Fruit fly (Drosophila melanogaster) whole organism, embryonic: Measurements from ENCODE around the gene CG4991.

Experiments
- Atf3 ChIP-seq: fragments of 200-800 bp; sonication (Bioruptor generic); optimal IDR thresholded peaks from 3 replicates; lab custom pipeline; 2016; ENCODE audit warnings: missing biosample characterization, missing genetic modification characterization
- B-H1 ChIP-seq: fragments of 200-800 bp; sonication (Bioruptor generic); IDR thresholded peaks from 3 replicates; pipeline ENCODE4 v1.3.6; 2022; ENCODE audit warnings: missing biosample characterization, missing genetic modification characterization
- CG10543 ChIP-seq: fragments of 200-800 bp; sonication (Bioruptor generic); optimal IDR thresholded peaks from 3 replicates; lab custom pipeline; 2017; ENCODE audit warnings: missing biosample characterization, mild to moderate bottlenecking, missing genetic modification characterization, moderate library complexity
- CG12659 ChIP-seq: fragments of 200-800 bp; sonication (Bioruptor generic); optimal IDR thresholded peaks from 3 replicates; lab custom pipeline; 2017; ENCODE audit warnings: mild to moderate bottlenecking, missing biosample characterization, missing genetic modification reagents, missing genetic modification characterization
- CG12769 ChIP-seq: fragments of 200-800 bp; sonication (Bioruptor generic); optimal IDR thresholded peaks from 2 replicates; lab custom pipeline; 2019; ENCODE audit warnings: missing biosample characterization, mild to moderate bottlenecking, missing genetic modification characterization, moderate library complexity
- CG15269 ChIP-seq: fragments of 200-800 bp; sonication (Bioruptor generic); optimal IDR thresholded peaks from 2 replicates; lab custom pipeline; 2018; ENCODE audit warnings: missing biosample characterization, mild to moderate bottlenecking, missing genetic modification characterization, moderate library complexity
- CG15479 ChIP-seq: fragments of 200-800 bp; sonication (Bioruptor generic); optimal IDR thresholded peaks from 3 replicates; lab custom pipeline; 2019; ENCODE audit warnings: missing biosample characterization, mild to moderate bottlenecking, missing genetic modification characterization, moderate library complexity
- CG17328 ChIP-seq: fragments of 200-800 bp; sonication (Bioruptor generic); IDR thresholded peaks from 2 replicates; pipeline ENCODE4 v1.3.6; 2022; ENCODE audit warnings: missing biosample characterization, missing genetic modification characterization
- CG17829 ChIP-seq: fragments of 200-800 bp; optimal IDR thresholded peaks from 2 replicates; lab custom pipeline; 2019; ENCODE audit warnings: missing biosample characterization, mild to moderate bottlenecking, missing genetic modification characterization, moderate library complexity
- CG32532 ChIP-seq: fragments of 200-800 bp; sonication (Bioruptor generic); IDR thresholded peaks from 2 replicates; pipeline ENCODE4 v1.3.6; 2022; ENCODE audit warnings: missing biosample characterization, missing genetic modification characterization
- CG34422 ChIP-seq: fragments of 200-800 bp; sonication (Bioruptor generic); IDR thresholded peaks from 3 replicates; pipeline ENCODE4 v1.3.6; 2022; ENCODE audit warnings: missing biosample characterization, missing genetic modification characterization
- CG3726 ChIP-seq: fragments of 200-800 bp; sonication (Bioruptor generic); IDR thresholded peaks from 3 replicates; pipeline ENCODE4, ENCODE4 v1.3.6; 2022; ENCODE audit warnings: missing biosample characterization, missing genetic modification characterization
- CG3847 ChIP-seq: fragments of 200-800 bp; sonication (Bioruptor generic); IDR thresholded peaks from 2 replicates; pipeline ENCODE4 v1.3.6; 2022; ENCODE audit warnings: missing biosample characterization, missing genetic modification characterization
- CG4820 ChIP-seq: fragments of 200-800 bp; sonication (Bioruptor generic); optimal IDR thresholded peaks from 3 replicates; lab custom pipeline; 2016; ENCODE audit warnings: missing biosample characterization, missing genetic modification characterization
- CG6854 ChIP-seq: fragments of 200-800 bp; sonication (Bioruptor generic); optimal IDR thresholded peaks from 3 replicates; lab custom pipeline; 2017; ENCODE audit warnings: missing biosample characterization, mild to moderate bottlenecking, missing genetic modification characterization
- CG7786 ChIP-seq: fragments of 200-800 bp; sonication (Bioruptor generic); optimal IDR thresholded peaks from 2 replicates; lab custom pipeline; 2016; ENCODE audit warnings: missing biosample characterization, missing genetic modification characterization
- CG8281 ChIP-seq: fragments of 200-800 bp; sonication (Bioruptor generic); optimal IDR thresholded peaks from 2 replicates; lab custom pipeline; 2018; ENCODE audit warnings: missing biosample characterization, mild to moderate bottlenecking, missing genetic modification characterization, moderate library complexity
- CHES-1-like ChIP-seq: fragments of 200-800 bp; sonication (Bioruptor generic); optimal IDR thresholded peaks from 2 replicates; lab custom pipeline; 2016; ENCODE audit warnings: missing biosample characterization, missing genetic modification characterization
- CkIIα-i1 ChIP-seq: fragments of 200-800 bp; sonication (Bioruptor generic); IDR thresholded peaks from 2 replicates; pipeline ENCODE4 v1.3.6; 2022; ENCODE audit warnings: missing biosample characterization, missing genetic modification characterization
- Elba2 ChIP-seq: fragments of 200-800 bp; sonication (Bioruptor generic); optimal IDR thresholded peaks from 3 replicates; lab custom pipeline; 2016; ENCODE audit warnings: missing biosample characterization, missing genetic modification characterization
- HLHmδ ChIP-seq: fragments of 200-800 bp; sonication (Bioruptor generic); optimal IDR thresholded peaks from 2 replicates; lab custom pipeline; 2018; ENCODE audit warnings: missing biosample characterization, mild to moderate bottlenecking, missing genetic modification characterization, moderate library complexity
- Lhr ChIP-seq: fragments of 200-800 bp; sonication (Bioruptor generic); optimal IDR thresholded peaks from 3 replicates; lab custom pipeline; 2017; ENCODE audit warnings: mild to moderate bottlenecking, missing biosample characterization, missing genetic modification reagents, missing genetic modification characterization
- Med ChIP-seq: fragments of 200-800 bp; sonication (Bioruptor generic); peaks from one replicate; lab custom pipeline; 2016; ENCODE audit warnings: missing biosample characterization, missing genetic modification characterization, mild to moderate bottlenecking, inconsistent platforms, moderate library complexity
- Myb ChIP-seq: fragments of 200-800 bp; sonication (Bioruptor generic); optimal IDR thresholded peaks from 2 replicates; lab custom pipeline; 2016; ENCODE audit warnings: missing biosample characterization, missing genetic modification characterization
- NK7.1 ChIP-seq: fragments of 200-800 bp; sonication (Bioruptor generic); optimal IDR thresholded peaks from 3 replicates; lab custom pipeline; 2016; ENCODE audit warnings: missing biosample characterization, missing genetic modification characterization
- Nf-YC ChIP-seq: fragments of 200-800 bp; optimal IDR thresholded peaks from 3 replicates; lab custom pipeline; 2019; ENCODE audit warnings: missing biosample characterization, mild to moderate bottlenecking, missing genetic modification characterization, moderate library complexity
- Oaz ChIP-seq: fragments of 200-800 bp; sonication (Bioruptor generic); IDR thresholded peaks from 2 replicates; pipeline ENCODE4 v1.3.6; 2022; ENCODE audit warnings: missing biosample characterization, missing genetic modification characterization
- Spps ChIP-seq: fragments of 200-800 bp; sonication (Bioruptor generic); optimal IDR thresholded peaks from 2 replicates; lab custom pipeline; 2018; ENCODE audit warnings: missing biosample characterization, mild to moderate bottlenecking, missing genetic modification characterization
- abd-A ChIP-seq: fragments of 200-800 bp; sonication (Bioruptor generic); optimal IDR thresholded peaks from 3 replicates; lab custom pipeline; 2019; ENCODE audit warnings: missing biosample characterization, mild to moderate bottlenecking, missing genetic modification characterization, moderate library complexity
- bcd ChIP-seq: fragments of 200-800 bp; sonication (Bioruptor generic); optimal IDR thresholded peaks from 2 replicates; lab custom pipeline; 2017; ENCODE audit warnings: missing biosample characterization, mild to moderate bottlenecking, missing genetic modification characterization
- danr ChIP-seq: fragments of 200-800 bp; sonication (Bioruptor generic); IDR thresholded peaks from 2 replicates; pipeline ENCODE4 v1.3.6; 2022; ENCODE audit warnings: missing biosample characterization, missing genetic modification characterization
- dmrt99B ChIP-seq: fragments of 200-800 bp; sonication (Bioruptor generic); optimal IDR thresholded peaks from 2 replicates; lab custom pipeline; 2018; ENCODE audit warnings: missing biosample characterization, mild to moderate bottlenecking, missing genetic modification characterization, moderate library complexity
- dysf ChIP-seq: fragments of 200-800 bp; sonication (Bioruptor generic); IDR thresholded peaks from 3 replicates; pipeline ENCODE4 v1.3.6; 2022; ENCODE audit warnings: missing biosample characterization, missing genetic modification characterization
- ftz-f1 ChIP-seq: fragments of 200-800 bp; sonication (Bioruptor generic); optimal IDR thresholded peaks from 2 replicates; lab custom pipeline; 2016; ENCODE audit warnings: missing biosample characterization, missing genetic modification characterization
- gro ChIP-seq: fragments of 200-800 bp; sonication (Bioruptor generic); optimal IDR thresholded peaks from 2 replicates; lab custom pipeline; 2016; ENCODE audit warnings: missing biosample characterization, missing genetic modification characterization
- hb ChIP-seq: fragments of 200-800 bp; sonication (Bioruptor generic); IDR thresholded peaks from 3 replicates; pipeline ENCODE4 v1.3.6; 2022; ENCODE audit warnings: missing biosample characterization, missing genetic modification characterization; ENCODE audit not compliant: partially characterized antibody
- hbn ChIP-seq: fragments of 200-800 bp; sonication (Bioruptor generic); IDR thresholded peaks from 2 replicates; pipeline ENCODE4 v1.3.6; 2022; ENCODE audit warnings: missing biosample characterization, missing genetic modification characterization; ENCODE audit not compliant: partially characterized antibody
- lab ChIP-seq: fragments of 200-800 bp; sonication (Bioruptor generic); optimal IDR thresholded peaks from 3 replicates; lab custom pipeline; 2017; ENCODE audit warnings: missing biosample characterization, missing genetic modification characterization, mild to moderate bottlenecking, moderate library complexity, missing genetic modification reagents
- phol ChIP-seq: fragments of 200-800 bp; sonication (Bioruptor generic); optimal IDR thresholded peaks from 3 replicates; lab custom pipeline; 2018; ENCODE audit warnings: missing biosample characterization, mild to moderate bottlenecking, missing genetic modification characterization, moderate library complexity
- prd ChIP-seq, 3 experiments: fragments of >200 bp in 2 of 3; fragments of 200-800 bp in 1 of 3; sonication (Bioruptor generic) in 1 of 3; optimal IDR thresholded peaks in 2 of 3; IDR thresholded peaks in 1 of 3; 2 replicates in 2 of 3; 3 replicates in 1 of 3; pipeline versions ENCODE4 v1.3.6 to Lab custom; 2017 to 2022; ENCODE audit warnings: missing biosample characterization in 1 of 3, missing genetic modification characterization in 1 of 3
- pzg ChIP-seq: fragments of 200-800 bp; sonication (Bioruptor generic); optimal IDR thresholded peaks from 3 replicates; lab custom pipeline; 2018; ENCODE audit warnings: missing biosample characterization, mild to moderate bottlenecking, missing genetic modification characterization, moderate library complexity
- sc ChIP-seq, 3 experiments: fragments of >200 bp in 2 of 3; fragments of 200-800 bp in 1 of 3; sonication (Bioruptor generic) in 1 of 3; optimal IDR thresholded peaks; 2 replicates in 2 of 3; 3 replicates in 1 of 3; lab custom pipeline; 2017; ENCODE audit warnings: mild to moderate bottlenecking in 1 of 3, missing biosample characterization in 1 of 3, missing genetic modification characterization in 1 of 3, missing genetic modification reagents in 1 of 3
- so ChIP-seq: fragments of 200-800 bp; sonication (Bioruptor generic); IDR thresholded peaks from 3 replicates; pipeline ENCODE4 v1.3.6; 2022; ENCODE audit warnings: missing biosample characterization, missing genetic modification characterization
- tgo ChIP-seq: fragments of 200-800 bp; sonication (Bioruptor generic); IDR thresholded peaks from 3 replicates; pipeline ENCODE4 v1.3.6; 2022; ENCODE audit warnings: missing biosample characterization, missing genetic modification characterization
- twi ChIP-seq: fragments of 200-800 bp; optimal IDR thresholded peaks from 2 replicates; lab custom pipeline; 2019; ENCODE audit warnings: missing biosample characterization, mild to moderate bottlenecking, missing genetic modification characterization, moderate library complexity
- wek ChIP-seq: fragments of 200-800 bp; sonication (Bioruptor generic); optimal IDR thresholded peaks from 3 replicates; lab custom pipeline; 2018; ENCODE audit warnings: missing biosample characterization, mild to moderate bottlenecking, missing genetic modification characterization, moderate library complexity
- zen2 ChIP-seq: fragments of 200-800 bp; sonication (Bioruptor generic); IDR thresholded peaks from 3 replicates; pipeline ENCODE4 v1.3.6; 2022; ENCODE audit warnings: missing biosample characterization, missing genetic modification characterization; ENCODE audit not compliant: partially characterized antibody

CG4991 gene

dm6 chrX:17077290-17078138 is 14.1 kb upstream of the CG4991 start, which contains the start of gene wcy (continued):
- TF ChIP-seq CG15479 (GFP tag; lab: Kevin White, UChicago) (no peak), CG32532 (GFP tag; lab: Robert Waterston, UW) (peak; percentile 34; the same call in 1 of the 2 replicates), bcd (GFP tag; lab: Kevin White, UChicago) (no peak), CG12659 (GFP tag; lab: Kevin White, UChicago) (peak; percentile 71), lab (GFP tag; lab: Kevin White, UChicago) (no peak), B-H1 (no peak), CG3847 (GFP tag; lab: Robert Waterston, UW) (peak; percentile 49; the same call in 1 of the 2 replicates), CG10543 (GFP tag; lab: Kevin White, UChicago) (peak; percentile 35), CG17829 (tag; lab: Kevin White, UChicago) (peak; percentile 22), CG34422 (GFP tag; lab: Robert Waterston, UW) (peak; percentile 46; the same call in 2 of the 3 replicates), so (no peak), dmrt99B (tag; lab: Kevin White, UChicago) (no peak), phol (peak; percentile 38), NK7.1 (GFP tag; lab: Kevin White, UChicago) (no peak), CG6854 (GFP tag; lab: Kevin White, UChicago) (no peak), CG7786 (GFP tag; lab: Kevin White, UChicago) (no peak), HLHmδ (peak; percentile 3), danr (GFP tag; lab: Robert Waterston, UW) (no peak), Spps (tag; lab: Kevin White, UChicago) (no peak), Atf3 (GFP tag; lab: Kevin White, UChicago) (no peak), CG4820 (GFP tag; lab: Kevin White, UChicago) (no peak), Nf-YC (peak; percentile 0), Elba2 (GFP tag; lab: Kevin White, UChicago) (peak; percentile 73), abd-A (no peak), zen2 (GFP tag; lab: Robert Waterston, UW) (0 out of 3 replicates have a peak, but pooled peaks have one; percentile 48), CkIIα-i1 (GFP tag; lab: Robert Waterston, UW) (no peak), sc (optimal IDR thresholded peaks at IDR 0.05; lab: Kevin White, UChicago) (no peak), sc (GFP tag; optimal IDR thresholded peaks at IDR 0.05; lab: Kevin White, UChicago) (no peak), gro (GFP tag; lab: Kevin White, UChicago) (no peak), twi (tag; lab: Kevin White, UChicago) (no peak), hbn (GFP tag; lab: Robert Waterston, UW) (no peak; the same call in 1 of the 2 replicates), Oaz (GFP tag; lab: Robert Waterston, UW) (no peak), Myb (GFP tag; lab: Kevin White, UChicago) (peak; percentile 21), ftz-f1 (GFP tag; lab: Kevin White, UChicago) (peak; percentile 31), CG15269 (tag; lab: Kevin White, UChicago) (no peak), dysf (GFP tag; lab: Robert Waterston, UW) (no peak; the same call in 1 of the 3 replicates), Lhr (GFP tag; lab: Kevin White, UChicago) (peak; percentile 89), CHES-1-like (GFP tag; lab: Kevin White, UChicago) (peak; percentile 1), CG17328 (GFP tag; lab: Robert Waterston, UW) (peak; percentile 40; the same call in 1 of the 2 replicates), pzg (GFP tag; lab: Kevin White, UChicago) (peak; percentile 94), prd (optimal IDR thresholded peaks at IDR 0.05; lab: Kevin White, UChicago) (no peak), prd (GFP tag; IDR thresholded peaks at IDR 0.05; lab: Robert Waterston, UW) (no peak), wek (peak; percentile 29), CG3726 (GFP tag; lab: Robert Waterston, UW) (no peak), CG8281 (tag; lab: Kevin White, UChicago) (no peak), hb (no peak), CG12769 (tag; lab: Kevin White, UChicago) (no peak), Med (GFP tag; lab: Kevin White, UChicago) (peak; percentile 92), tgo (GFP tag; lab: Robert Waterston, UW) (no peak)
